Worm (Caenorhabditis elegans) whole organism, early embryonic: Measurements from ENCODE around the gene srx-42.

Experiments
- B0310.2 ChIP-seq: sonication (generic microtip); optimal IDR thresholded peaks from 2 replicates; lab custom pipeline; 2016; ENCODE audit warnings: mild to moderate bottlenecking, missing genetic modification characterization, missing compliant biosample characterization
- F13C5.2 ChIP-seq: sonication (generic microtip); optimal IDR thresholded peaks from 2 replicates; lab custom pipeline; 2017; ENCODE audit warnings: mild to moderate bottlenecking, missing genetic modification characterization, inconsistent platforms, missing compliant biosample characterization
- ama-1 ChIP-seq: fragments of 150-350 bp; optimal IDR thresholded peaks from 2 replicates; lab custom pipeline; 2014
- ets-7 ChIP-seq: sonication (generic microtip); optimal IDR thresholded peaks from 2 replicates; lab custom pipeline; 2016; ENCODE audit warnings: missing genotype, missing genetic modification characterization, missing compliant biosample characterization
- flt-1 ChIP-seq: fragments of 200-800 bp; sonication (Bioruptor generic); IDR thresholded peaks from 2 replicates; pipeline ENCODE4 v1.3.6; 2022; ENCODE audit warnings: missing genetic modification characterization, missing compliant biosample characterization
- hnd-1 ChIP-seq: sonication (generic microtip); optimal IDR thresholded peaks from 2 replicates; lab custom pipeline; 2016; ENCODE audit warnings: missing genetic modification characterization, missing compliant biosample characterization
- scrt-1 ChIP-seq: fragments of 200-800 bp; sonication (Bioruptor generic); IDR thresholded peaks from 2 replicates; pipeline ENCODE4 v1.3.6; 2022; ENCODE audit warnings: missing genetic modification characterization, missing compliant biosample characterization
- sea-1 ChIP-seq: fragments of 200-800 bp; sonication (Bioruptor generic); conservative IDR thresholded peaks from 2 replicates; pipeline ENCODE4 v1.3.6; 2022; ENCODE audit warnings: missing genetic modification characterization, missing compliant biosample characterization
- tbx-37 ChIP-seq: fragments of 200-800 bp; sonication (Bioruptor generic); conservative IDR thresholded peaks from 2 replicates; pipeline ENCODE4 v1.3.6; 2022; ENCODE audit warnings: missing genetic modification reagents, missing genetic modification characterization, missing compliant biosample characterization

DNA sequence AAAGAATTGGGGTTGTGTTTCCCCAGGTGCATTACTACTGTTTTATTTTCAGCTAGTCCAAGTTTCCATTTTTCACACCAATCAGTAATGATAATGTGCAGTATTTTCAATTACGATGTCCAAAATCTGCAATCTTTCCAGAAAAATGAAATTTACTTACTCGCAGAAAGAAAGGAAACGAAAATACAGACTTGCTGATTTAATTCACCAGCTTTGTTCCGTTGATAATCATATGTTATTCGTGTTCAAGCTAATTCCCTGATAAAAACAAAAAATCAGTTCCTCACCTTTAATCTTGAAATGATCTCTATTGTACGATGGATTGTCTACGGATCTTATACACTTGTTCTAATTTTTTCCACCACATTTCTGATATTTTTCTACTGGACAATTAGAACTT, 3.0 kb downstream of the srx-42 start, which contains the start of gene srxa-11:
- TF ChIP-seq sea-1 (GFP tag; lab: Robert Waterston, UW) (no peak), hnd-1 (no peak), flt-1 (no peak), tbx-37 (GFP tag; lab: Robert Waterston, UW) (no peak), B0310.2 (tag; lab: Kevin White, UChicago) (no peak), ets-7 (no peak), F13C5.2 (tag; lab: Kevin White, UChicago) (no peak), scrt-1 (no peak), ama-1 (lab: Kevin White, UChicago) (no peak)
